Fruit fly (Drosophila melanogaster) whole organism, prepupa: ENCODE measurements around the gene CG31804.
A peak's percentile ranks its signal among the peaks of the same experiment; 100 is the strongest.

Experiments used
- CG10669 ChIP-seq: fragments of 200-800 bp; sonication (Bioruptor generic); optimal IDR thresholded peaks from 3 replicates; lab custom pipeline; 2018; ENCODE audit warnings: missing biosample characterization, mild to moderate bottlenecking, missing genetic modification characterization, moderate library complexity
- CG11762 ChIP-seq: fragments of 200-800 bp; sonication (Bioruptor generic); optimal IDR thresholded peaks from 3 replicates; lab custom pipeline; 2016; ENCODE audit warnings: missing biosample characterization, missing genetic modification characterization; ENCODE audit not compliant: insufficient read depth
- CG15336 ChIP-seq: fragments of 200-800 bp; sonication (Bioruptor generic); IDR thresholded peaks from 2 replicates; pipeline ENCODE4 v1.3.6; 2022; ENCODE audit warnings: missing biosample characterization, missing genetic modification characterization
- CG1621 ChIP-seq: fragments of 200-800 bp; sonication (Bioruptor generic); optimal IDR thresholded peaks from 3 replicates; lab custom pipeline; 2018; ENCODE audit warnings: missing biosample characterization, mild to moderate bottlenecking, missing genetic modification characterization
- CG16779 ChIP-seq: fragments of 200-800 bp; sonication (Bioruptor generic); optimal IDR thresholded peaks from 3 replicates; lab custom pipeline; 2017; ENCODE audit warnings: missing biosample characterization, mild to moderate bottlenecking, missing genetic modification characterization
- CG31627 ChIP-seq: fragments of 200-800 bp; sonication (Bioruptor generic); optimal IDR thresholded peaks from 3 replicates; lab custom pipeline; 2016; ENCODE audit warnings: missing biosample characterization, missing genetic modification characterization
- CG34406 ChIP-seq: fragments of 200-800 bp; sonication (Bioruptor generic); optimal IDR thresholded peaks from 3 replicates; lab custom pipeline; 2016; ENCODE audit warnings: missing biosample characterization, missing genetic modification characterization
- CG3919 ChIP-seq: fragments of 200-800 bp; sonication (Bioruptor generic); optimal IDR thresholded peaks from 3 replicates; lab custom pipeline; 2016; ENCODE audit warnings: missing biosample characterization, missing genetic modification characterization
- CG4318 ChIP-seq: fragments of 200-800 bp; sonication (Bioruptor generic); optimal IDR thresholded peaks from 3 replicates; lab custom pipeline; 2017; ENCODE audit warnings: missing biosample characterization, mild to moderate bottlenecking, missing genetic modification characterization
- CG6163 ChIP-seq: fragments of 200-800 bp; sonication (Bioruptor generic); IDR thresholded peaks from 3 replicates; pipeline ENCODE4 v1.3.6; 2022; ENCODE audit warnings: missing biosample characterization, missing genetic modification characterization
- CG6276 ChIP-seq: fragments of 200-800 bp; sonication (Bioruptor generic); optimal IDR thresholded peaks from 2 replicates; lab custom pipeline; 2017; ENCODE audit warnings: missing biosample characterization, mild to moderate bottlenecking, missing genetic modification characterization
- CG6808 ChIP-seq: fragments of 200-800 bp; sonication (Bioruptor generic); optimal IDR thresholded peaks from 3 replicates; lab custom pipeline; 2017; ENCODE audit warnings: missing biosample characterization, missing genetic modification characterization, mild to moderate bottlenecking, moderate library complexity, missing genetic modification reagents
- CG6854 ChIP-seq: fragments of 200-800 bp; sonication (Bioruptor generic); optimal IDR thresholded peaks from 2 replicates; lab custom pipeline; 2017; ENCODE audit warnings: missing biosample characterization, mild to moderate bottlenecking, missing genetic modification characterization
- CG7368 ChIP-seq: fragments of 200-800 bp; sonication (Bioruptor generic); optimal IDR thresholded peaks from 3 replicates; lab custom pipeline; 2016; ENCODE audit warnings: missing biosample characterization, missing genetic modification characterization
- CG8319 ChIP-seq: fragments of 200-800 bp; sonication (Bioruptor generic); optimal IDR thresholded peaks from 3 replicates; lab custom pipeline; 2016; ENCODE audit warnings: missing biosample characterization, missing genetic modification characterization
- CG8632 ChIP-seq: fragments of 200-800 bp; sonication (Bioruptor generic); optimal IDR thresholded peaks from 3 replicates; lab custom pipeline; 2016; ENCODE audit warnings: missing biosample characterization, missing genetic modification characterization
- CG9139 ChIP-seq: fragments of 200-800 bp; sonication (Bioruptor generic); optimal IDR thresholded peaks from 3 replicates; lab custom pipeline; 2017; ENCODE audit warnings: missing biosample characterization, mild to moderate bottlenecking, missing genetic modification characterization
- Eip75B ChIP-seq: fragments of 200-800 bp; sonication (Bioruptor generic); optimal IDR thresholded peaks from 3 replicates; lab custom pipeline; 2016; ENCODE audit warnings: missing biosample characterization, missing genetic modification characterization
- Eip78C ChIP-seq: fragments of 200-800 bp; sonication (Bioruptor generic); peaks from one replicate; lab custom pipeline; 2016; ENCODE audit warnings: missing biosample characterization, missing genetic modification characterization
- Eip93F ChIP-seq: fragments of 200-800 bp; sonication (Bioruptor generic); optimal IDR thresholded peaks from 2 replicates; lab custom pipeline; 2016; ENCODE audit warnings: missing biosample characterization, mild to moderate bottlenecking, missing genetic modification characterization
- Ets21C ChIP-seq: fragments of 200-800 bp; sonication (Bioruptor generic); optimal IDR thresholded peaks from 3 replicates; lab custom pipeline; 2016; ENCODE audit warnings: missing biosample characterization, missing genetic modification characterization
- Ets96B ChIP-seq: fragments of 200-800 bp; optimal IDR thresholded peaks from 2 replicates; lab custom pipeline; 2019; ENCODE audit warnings: missing biosample characterization, mild to moderate bottlenecking, missing genetic modification characterization, moderate library complexity
- Gug ChIP-seq: fragments of 200-800 bp; sonication (Bioruptor generic); IDR thresholded peaks from 2 replicates; pipeline ENCODE4 v1.3.6; 2022; ENCODE audit warnings: missing biosample characterization, missing genetic modification characterization
- Hr38 ChIP-seq: sonication (Bioruptor generic); optimal IDR thresholded peaks from 2 replicates; lab custom pipeline; 2016; ENCODE audit warnings: missing biosample characterization, missing genetic modification characterization
- Hr39 ChIP-seq: fragments of 200-800 bp; sonication (Bioruptor generic); optimal IDR thresholded peaks from 2 replicates; lab custom pipeline; 2016; ENCODE audit warnings: missing biosample characterization, missing genetic modification characterization
- Hr4 ChIP-seq: fragments of 200-800 bp; sonication (Bioruptor generic); optimal IDR thresholded peaks from 3 replicates; lab custom pipeline; 2016; ENCODE audit warnings: missing biosample characterization, missing genetic modification characterization
- Met ChIP-seq: fragments of 200-800 bp; sonication (Bioruptor generic); optimal IDR thresholded peaks from 3 replicates; lab custom pipeline; 2016; ENCODE audit warnings: missing biosample characterization, missing genetic modification characterization
- OdsH ChIP-seq: fragments of 200-800 bp; sonication (Bioruptor generic); optimal IDR thresholded peaks from 3 replicates; lab custom pipeline; 2016; ENCODE audit warnings: missing biosample characterization, missing genetic modification characterization
- Smox ChIP-seq: fragments of 200-800 bp; sonication (Bioruptor generic); optimal IDR thresholded peaks from 3 replicates; lab custom pipeline; 2016; ENCODE audit warnings: missing biosample characterization, missing genetic modification characterization
- Sox102F ChIP-seq: fragments of 200-800 bp; sonication (Bioruptor generic); optimal IDR thresholded peaks from 2 replicates; lab custom pipeline; 2016; ENCODE audit warnings: missing biosample characterization, mild to moderate bottlenecking, missing genetic modification characterization
- Sox14 ChIP-seq: fragments of 200-800 bp; sonication (Bioruptor generic); optimal IDR thresholded peaks from 3 replicates; lab custom pipeline; 2016; ENCODE audit warnings: missing biosample characterization, missing genetic modification characterization
- Sox15 ChIP-seq: fragments of 200-800 bp; sonication (Bioruptor generic); optimal IDR thresholded peaks from 3 replicates; lab custom pipeline; 2016; ENCODE audit warnings: missing biosample characterization, missing genetic modification characterization
- achi ChIP-seq: fragments of 200-800 bp; sonication (Bioruptor generic); optimal IDR thresholded peaks from 3 replicates; lab custom pipeline; 2016; ENCODE audit warnings: missing biosample characterization, missing genetic modification characterization
- acj6 ChIP-seq: fragments of 200-800 bp; sonication (Bioruptor generic); optimal IDR thresholded peaks from 3 replicates; lab custom pipeline; 2016; ENCODE audit warnings: missing biosample characterization, missing genetic modification characterization
- cyc ChIP-seq: fragments of 200-800 bp; sonication (Bioruptor generic); optimal IDR thresholded peaks from 3 replicates; lab custom pipeline; 2016; ENCODE audit warnings: missing biosample characterization, missing genetic modification characterization
- dac ChIP-seq: fragments of 200-800 bp; sonication (Bioruptor generic); optimal IDR thresholded peaks from 2 replicates; lab custom pipeline; 2017; ENCODE audit warnings: missing biosample characterization, mild to moderate bottlenecking, missing genetic modification characterization
- eg ChIP-seq: fragments of 200-800 bp; sonication (Bioruptor generic); IDR thresholded peaks from 3 replicates; pipeline ENCODE4 v1.3.6; 2022; ENCODE audit warnings: missing biosample characterization, missing genetic modification characterization
- esn ChIP-seq: fragments of 200-800 bp; sonication (Bioruptor generic); optimal IDR thresholded peaks from 2 replicates; lab custom pipeline; 2016; ENCODE audit warnings: missing biosample characterization, mild to moderate bottlenecking, missing genetic modification characterization, moderate library complexity
- fd59A ChIP-seq: fragments of 200-800 bp; sonication (Bioruptor generic); optimal IDR thresholded peaks from 2 replicates; lab custom pipeline; 2017; ENCODE audit warnings: missing biosample characterization, mild to moderate bottlenecking, missing genetic modification characterization, missing genetic modification reagents
- lz ChIP-seq: fragments of 200-800 bp; sonication (Bioruptor generic); optimal IDR thresholded peaks from 3 replicates; lab custom pipeline; 2016; ENCODE audit warnings: missing biosample characterization, missing genetic modification characterization
- pdm3 ChIP-seq: fragments of 200-800 bp; sonication (Bioruptor generic); optimal IDR thresholded peaks from 3 replicates; lab custom pipeline; 2016; ENCODE audit warnings: missing biosample characterization, missing genetic modification characterization
- ss ChIP-seq, 2 experiments: fragments of 200-800 bp; sonication (Bioruptor generic); optimal IDR thresholded peaks; 2 replicates in 1 of 2; 3 replicates in 1 of 2; lab custom pipeline; 2017 to 2018; ENCODE audit warnings: mild to moderate bottlenecking in 2 of 2, missing biosample characterization in 2 of 2, missing genetic modification characterization in 2 of 2, moderate library complexity in 1 of 2
- svp ChIP-seq: fragments of 200-800 bp; sonication (Bioruptor generic); peaks from one replicate; lab custom pipeline; 2016; ENCODE audit warnings: missing biosample characterization, missing genetic modification characterization
- topi ChIP-seq: fragments of 200-800 bp; sonication (Bioruptor generic); optimal IDR thresholded peaks from 3 replicates; lab custom pipeline; 2016; ENCODE audit warnings: missing biosample characterization, missing genetic modification characterization

The CG31804 gene

DNA sequence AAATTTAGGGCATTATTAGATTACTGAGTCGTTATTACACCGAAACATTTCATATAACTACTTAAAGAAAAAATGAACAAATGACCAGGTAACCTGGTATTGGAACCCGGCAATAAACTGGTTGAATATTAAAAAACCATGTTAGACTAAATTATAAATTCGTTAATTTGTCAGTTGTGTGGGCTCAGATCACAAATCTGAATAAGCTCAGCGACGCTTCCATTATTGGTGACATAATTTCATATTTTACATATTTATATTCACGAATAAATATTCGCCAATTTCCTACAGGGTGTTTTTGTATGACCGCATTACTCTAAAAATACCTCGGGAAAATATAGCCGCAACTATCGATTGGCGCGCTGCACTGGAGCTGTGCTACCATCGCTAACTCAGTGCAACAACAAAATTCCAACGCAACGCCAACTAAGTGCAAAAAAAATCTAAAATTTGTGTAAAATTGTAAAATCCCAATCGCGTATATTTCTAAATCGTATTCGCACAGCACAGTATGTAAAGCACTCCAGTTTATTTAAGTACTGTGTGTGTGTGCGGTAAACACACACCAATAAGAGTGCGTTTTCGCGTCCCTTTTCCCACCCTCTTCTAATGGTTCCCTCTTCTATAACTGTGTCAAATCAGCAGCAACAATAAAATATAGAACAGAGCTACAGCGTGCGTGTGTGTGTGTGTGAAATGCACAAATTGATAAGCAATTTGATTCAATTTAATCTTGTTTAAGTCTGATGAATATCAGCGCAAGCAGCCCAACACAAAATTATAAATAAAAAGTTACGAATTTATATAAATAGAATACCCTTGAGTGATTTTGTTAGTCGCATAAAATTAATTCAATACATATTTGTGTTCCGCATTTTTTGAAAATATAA, 21.3 kb downstream of the CG31804 start, which contains the start of gene CLIP-190:
Gene CLIP-190, plus strand, starts transcription at position 370 of the 890 bp plus-strand sequence.
- TF ChIP-seq Gug (GFP tag; lab: Robert Waterston, UW) (no peak), CG8632 (GFP tag; lab: Kevin White, UChicago) (no peak), Eip78C (GFP tag; lab: Kevin White, UChicago) (peak; percentile 30), Smox (no peak), Hr38 (GFP tag; lab: Kevin White, UChicago) (no peak), fd59A (GFP tag; lab: Kevin White, UChicago) (no peak), dac (GFP tag; lab: Kevin White, UChicago) (no peak), Ets96B (no peak), Sox14 (no peak), OdsH (no peak), CG11762 (GFP tag; lab: Kevin White, UChicago) (no peak), Eip93F (GFP tag; lab: Kevin White, UChicago) (no peak), CG16779 (tag; lab: Kevin White, UChicago) (no peak), achi (GFP tag; lab: Kevin White, UChicago) (no peak), pdm3 (peak; percentile 10), CG9139 (GFP tag; lab: Kevin White, UChicago) (no peak), ss (GFP tag; optimal IDR thresholded peaks at IDR 0.05; lab: Kevin White, UChicago) (no peak), CG34406 (no peak), esn (GFP tag; lab: Kevin White, UChicago) (no peak), CG6808 (no peak), Sox102F (no peak), CG6163 (GFP tag; lab: Robert Waterston, UW) (no peak), CG15336 (GFP tag; lab: Robert Waterston, UW) (no peak), svp (GFP tag; lab: Kevin White, UChicago) (peak; percentile 66), CG6854 (no peak), CG4318 (GFP tag; lab: Kevin White, UChicago) (no peak), Sox15 (GFP tag; lab: Kevin White, UChicago) (no peak), acj6 (GFP tag; lab: Kevin White, UChicago) (no peak), topi (no peak), CG3919 (GFP tag; lab: Kevin White, UChicago) (no peak), CG6276 (GFP tag; lab: Kevin White, UChicago) (no peak), CG1621 (tag; lab: Kevin White, UChicago) (no peak), CG31627 (no peak), Ets21C (GFP tag; lab: Kevin White, UChicago) (no peak), Eip75B (GFP tag; lab: Kevin White, UChicago) (no peak), cyc (GFP tag; lab: Kevin White, UChicago) (no peak), CG7368 (GFP tag; lab: Kevin White, UChicago) (no peak), Met (GFP tag; lab: Kevin White, UChicago) (no peak), Hr4 (peak; percentile 18), eg (GFP tag; lab: Robert Waterston, UW) (no peak), lz (GFP tag; lab: Kevin White, UChicago) (peak; percentile 16), Hr39 (GFP tag; lab: Kevin White, UChicago) (peak; percentile 0), CG10669 (GFP tag; lab: Kevin White, UChicago) (no peak), CG8319 (no peak)
